Worm (Caenorhabditis elegans) whole organism, L4/young adult: ENCODE data around the gene rnp-5.

Source experiments
- W03F9.2 ChIP-seq: fragments of 150-350 bp; optimal IDR thresholded peaks from 2 replicates; lab custom pipeline; 2014; ENCODE audit warnings: missing biosample characterization, missing genetic modification characterization
- him-1 ChIP-seq: sonication (generic microtip); optimal IDR thresholded peaks from 2 replicates; lab custom pipeline; 2016; ENCODE audit warnings: missing genotype, missing genetic modification reagents, missing genetic modification characterization, missing compliant biosample characterization

- TF ChIP-seq him-1 (tag; lab: Kevin White, UChicago) (no peak), W03F9.2 (tag; lab: Kevin White, UChicago) (no peak)
Measured at ce11 chrIII:831961-832360, 21.7 kb downstream of the rnp-5 start, which contains the start of gene ceeh-1.
